Fruit fly (Drosophila melanogaster) whole organism, embryonic: ENCODE measurements around the gene Pcd.

Source experiments
- Bgb ChIP-seq: fragments of 200-800 bp; sonication (Bioruptor generic); IDR thresholded peaks from 2 replicates; pipeline ENCODE4 v1.3.6; 2022; ENCODE audit warnings: missing biosample characterization, missing genetic modification characterization; ENCODE audit not compliant: partially characterized antibody
- CG10209 ChIP-seq: fragments of 200-800 bp; sonication (Bioruptor generic); optimal IDR thresholded peaks from 3 replicates; lab custom pipeline; 2017; ENCODE audit warnings: missing biosample characterization, mild to moderate bottlenecking, missing genetic modification characterization, missing genetic modification reagents
- CG10267 ChIP-seq: fragments of 200-800 bp; sonication (Bioruptor generic); optimal IDR thresholded peaks from 2 replicates; lab custom pipeline; 2018; ENCODE audit warnings: missing biosample characterization, mild to moderate bottlenecking, missing genetic modification characterization, moderate library complexity
- CG10366 ChIP-seq: fragments of 200-800 bp; sonication (Bioruptor generic); IDR thresholded peaks from 2 replicates; pipeline ENCODE4 v1.3.6; 2022; ENCODE audit warnings: missing biosample characterization, missing genetic modification characterization
- CG10565 ChIP-seq: fragments of 200-800 bp; sonication (Bioruptor generic); optimal IDR thresholded peaks from 3 replicates; lab custom pipeline; 2016; ENCODE audit warnings: missing biosample characterization, mild to moderate bottlenecking, missing genetic modification characterization
- CG12155 ChIP-seq: fragments of 200-800 bp; sonication (Bioruptor generic); optimal IDR thresholded peaks from 3 replicates; lab custom pipeline; 2016; ENCODE audit warnings: missing biosample characterization, missing genetic modification characterization
- CG12391 ChIP-seq: fragments of 200-800 bp; sonication (Bioruptor generic); optimal IDR thresholded peaks from 3 replicates; lab custom pipeline; 2018; ENCODE audit warnings: missing biosample characterization, mild to moderate bottlenecking, missing genetic modification characterization, moderate library complexity
- CG13775 ChIP-seq: fragments of 200-800 bp; sonication (Bioruptor generic); optimal IDR thresholded peaks from 3 replicates; lab custom pipeline; 2017; ENCODE audit warnings: missing biosample characterization, mild to moderate bottlenecking, missing genetic modification characterization
- CG15601 ChIP-seq: fragments of 200-800 bp; sonication (Bioruptor generic); optimal IDR thresholded peaks from 3 replicates; lab custom pipeline; 2019; ENCODE audit warnings: missing biosample characterization, mild to moderate bottlenecking, missing genetic modification characterization, moderate library complexity
- CG17359 ChIP-seq: fragments of 200-800 bp; sonication (Bioruptor generic); optimal IDR thresholded peaks from 3 replicates; lab custom pipeline; 2018; ENCODE audit warnings: missing biosample characterization, mild to moderate bottlenecking, missing genetic modification characterization, moderate library complexity
- CG17568 ChIP-seq: fragments of 200-800 bp; sonication (Bioruptor generic); optimal IDR thresholded peaks from 2 replicates; lab custom pipeline; 2018; ENCODE audit warnings: missing biosample characterization, mild to moderate bottlenecking, missing genetic modification characterization, moderate library complexity
- CG4617 ChIP-seq: fragments of 200-800 bp; sonication (Bioruptor generic); optimal IDR thresholded peaks from 3 replicates; lab custom pipeline; 2016; ENCODE audit warnings: missing biosample characterization, missing genetic modification characterization, borderline replicate concordance
- CG7928 ChIP-seq: fragments of 200-800 bp; sonication (Bioruptor generic); optimal IDR thresholded peaks from 2 replicates; lab custom pipeline; 2017; ENCODE audit warnings: missing biosample characterization, mild to moderate bottlenecking, missing genetic modification characterization
- CG7987 ChIP-seq: fragments of 200-800 bp; sonication (Bioruptor generic); optimal IDR thresholded peaks from 2 replicates; lab custom pipeline; 2018; ENCODE audit warnings: missing biosample characterization, mild to moderate bottlenecking, missing genetic modification characterization, moderate library complexity
- CG8089 ChIP-seq: fragments of 200-800 bp; sonication (Bioruptor generic); optimal IDR thresholded peaks from 3 replicates; lab custom pipeline; 2016; ENCODE audit warnings: missing biosample characterization, missing genetic modification characterization
- CG8924 ChIP-seq: fragments of 200-800 bp; optimal IDR thresholded peaks from 3 replicates; lab custom pipeline; 2019; ENCODE audit warnings: missing biosample characterization, mild to moderate bottlenecking, missing genetic modification characterization, moderate library complexity
- CG9727 ChIP-seq: fragments of 200-800 bp; sonication (Bioruptor generic); optimal IDR thresholded peaks from 3 replicates; lab custom pipeline; 2017; ENCODE audit warnings: missing biosample characterization, mild to moderate bottlenecking, missing genetic modification characterization
- Dll ChIP-seq: fragments of 200-800 bp; sonication (Bioruptor generic); IDR thresholded peaks from 4 replicates; pipeline ENCODE4 v1.3.6; 2022; ENCODE audit warnings: missing biosample characterization, missing genetic modification characterization; ENCODE audit not compliant: partially characterized antibody
- E2f1 ChIP-seq: fragments of 200-800 bp; sonication (Bioruptor generic); IDR thresholded peaks from 2 replicates; pipeline ENCODE4 v1.3.6; 2022; ENCODE audit warnings: missing biosample characterization, missing genetic modification characterization
- HLH54F ChIP-seq: fragments of 200-800 bp; sonication (Bioruptor generic); optimal IDR thresholded peaks from 3 replicates; lab custom pipeline; 2016; ENCODE audit warnings: missing biosample characterization, missing genetic modification characterization
- HLHmδ ChIP-seq: fragments of 200-800 bp; sonication (Bioruptor generic); optimal IDR thresholded peaks from 2 replicates; lab custom pipeline; 2018; ENCODE audit warnings: missing biosample characterization, mild to moderate bottlenecking, missing genetic modification characterization, moderate library complexity
- Opbp ChIP-seq: fragments of 200-800 bp; sonication (Bioruptor generic); IDR thresholded peaks from 3 replicates; pipeline ENCODE4 v1.3.6; 2022; ENCODE audit warnings: missing biosample characterization, missing genetic modification characterization; ENCODE audit not compliant: partially characterized antibody
- PHDP ChIP-seq: fragments of 200-800 bp; sonication (Bioruptor generic); optimal IDR thresholded peaks from 3 replicates; lab custom pipeline; 2018; ENCODE audit warnings: missing biosample characterization, mild to moderate bottlenecking, missing genetic modification characterization, moderate library complexity
- Poxn ChIP-seq: fragments of 200-800 bp; sonication (Bioruptor generic); IDR thresholded peaks from 2 replicates; pipeline ENCODE4 v1.3.6; 2022; ENCODE audit warnings: missing biosample characterization, missing genetic modification characterization
- Ssrp ChIP-seq: fragments of 200-800 bp; sonication (Bioruptor generic); optimal IDR thresholded peaks from 2 replicates; lab custom pipeline; 2018; ENCODE audit warnings: missing biosample characterization, mild to moderate bottlenecking, missing genetic modification characterization, moderate library complexity
- YL-1 ChIP-seq: fragments of 200-800 bp; sonication (Bioruptor generic); optimal IDR thresholded peaks from 3 replicates; lab custom pipeline; 2017; ENCODE audit warnings: missing biosample characterization, mild to moderate bottlenecking, missing genetic modification characterization
- ase ChIP-seq: fragments of 200-800 bp; sonication (Bioruptor generic); IDR thresholded peaks from 3 replicates; pipeline ENCODE4 v1.3.6; 2022; ENCODE audit warnings: missing biosample characterization, missing genetic modification characterization
- bab2 ChIP-seq: fragments of 200-800 bp; sonication (Bioruptor generic); optimal IDR thresholded peaks from 2 replicates; lab custom pipeline; 2016; ENCODE audit warnings: missing biosample characterization, missing genetic modification characterization
- corto ChIP-seq: fragments of 200-800 bp; sonication (Bioruptor generic); optimal IDR thresholded peaks from 2 replicates; lab custom pipeline; 2016; ENCODE audit warnings: missing biosample characterization, mild to moderate bottlenecking, missing genetic modification characterization, moderate library complexity
- gfzf ChIP-seq: fragments of 200-800 bp; sonication (Bioruptor generic); optimal IDR thresholded peaks from 2 replicates; lab custom pipeline; 2016; ENCODE audit warnings: missing biosample characterization, mild to moderate bottlenecking, missing genetic modification characterization, moderate library complexity
- inv ChIP-seq: fragments of 200-800 bp; sonication (Bioruptor generic); IDR thresholded peaks from 2 replicates; pipeline ENCODE4 v1.3.6; 2022; ENCODE audit warnings: missing biosample characterization, missing genetic modification characterization; ENCODE audit not compliant: partially characterized antibody
- klu ChIP-seq: fragments of 200-800 bp; sonication (Bioruptor generic); IDR thresholded peaks from 2 replicates; pipeline ENCODE4 v1.3.6; 2022; ENCODE audit warnings: missing biosample characterization, missing genetic modification characterization
- lilli ChIP-seq: fragments of 200-800 bp; sonication (Bioruptor generic); optimal IDR thresholded peaks from 3 replicates; lab custom pipeline; 2016; ENCODE audit warnings: missing biosample characterization, missing genetic modification characterization
- nau ChIP-seq: fragments of 200-800 bp; sonication (Bioruptor generic); optimal IDR thresholded peaks from 3 replicates; lab custom pipeline; 2017; ENCODE audit warnings: missing biosample characterization, mild to moderate bottlenecking, missing genetic modification characterization, missing genetic modification reagents
- nerfin-1 ChIP-seq: fragments of 200-800 bp; sonication (Bioruptor generic); optimal IDR thresholded peaks from 3 replicates; lab custom pipeline; 2019; ENCODE audit warnings: missing biosample characterization, mild to moderate bottlenecking, missing genetic modification characterization, moderate library complexity
- nmo ChIP-seq: fragments of 200-800 bp; sonication (Bioruptor generic); optimal IDR thresholded peaks from 2 replicates; lab custom pipeline; 2018; ENCODE audit warnings: missing biosample characterization, mild to moderate bottlenecking, missing genetic modification characterization, moderate library complexity
- odd ChIP-seq: fragments of 200-800 bp; sonication (Bioruptor generic); optimal IDR thresholded peaks from 2 replicates; lab custom pipeline; 2017; ENCODE audit warnings: missing biosample characterization, mild to moderate bottlenecking, missing genetic modification characterization
- phol ChIP-seq: fragments of 200-800 bp; sonication (Bioruptor generic); optimal IDR thresholded peaks from 3 replicates; lab custom pipeline; 2018; ENCODE audit warnings: missing biosample characterization, mild to moderate bottlenecking, missing genetic modification characterization, moderate library complexity
- ranshi ChIP-seq: fragments of 200-800 bp; sonication (Bioruptor generic); IDR thresholded peaks from 2 replicates; pipeline ENCODE4 v1.3.6; 2022; ENCODE audit warnings: missing biosample characterization, missing genetic modification characterization
- run ChIP-seq: fragments of 200-800 bp; sonication (Bioruptor generic); optimal IDR thresholded peaks from 3 replicates; lab custom pipeline; 2018; ENCODE audit warnings: missing biosample characterization, mild to moderate bottlenecking, missing genetic modification characterization
- sd ChIP-seq: fragments of 200-800 bp; sonication (Bioruptor generic); optimal IDR thresholded peaks from 3 replicates; lab custom pipeline; 2018; ENCODE audit warnings: missing biosample characterization, mild to moderate bottlenecking, missing genetic modification characterization, moderate library complexity
- seq ChIP-seq: fragments of 200-800 bp; sonication (Bioruptor generic); IDR thresholded peaks from 2 replicates; pipeline ENCODE4 v1.3.6; 2022; ENCODE audit warnings: missing biosample characterization, missing genetic modification characterization
- sisA ChIP-seq: fragments of 200-800 bp; sonication (Bioruptor generic); IDR thresholded peaks from 2 replicates; pipeline ENCODE4 v1.3.6; 2022; ENCODE audit warnings: missing biosample characterization, missing genetic modification characterization
- sna ChIP-seq: fragments of 200-800 bp; sonication (Bioruptor generic); IDR thresholded peaks from 2 replicates; pipeline ENCODE4 v1.3.6; 2022; ENCODE audit warnings: missing biosample characterization, missing genetic modification characterization; ENCODE audit not compliant: partially characterized antibody
- sqz ChIP-seq: fragments of 200-800 bp; sonication (Bioruptor generic); optimal IDR thresholded peaks from 3 replicates; lab custom pipeline; 2018; ENCODE audit warnings: missing biosample characterization, mild to moderate bottlenecking, missing genetic modification characterization
- sug ChIP-seq: fragments of 200-800 bp; optimal IDR thresholded peaks from 2 replicates; lab custom pipeline; 2019; ENCODE audit warnings: missing biosample characterization, mild to moderate bottlenecking, missing genetic modification characterization, moderate library complexity
- tgo ChIP-seq: fragments of 200-800 bp; sonication (Bioruptor generic); IDR thresholded peaks from 3 replicates; pipeline ENCODE4 v1.3.6; 2022; ENCODE audit warnings: missing biosample characterization, missing genetic modification characterization
- tin ChIP-seq: fragments of 200-800 bp; sonication (Bioruptor generic); optimal IDR thresholded peaks from 3 replicates; lab custom pipeline; 2016; ENCODE audit warnings: missing biosample characterization, missing genetic modification characterization
- trh ChIP-seq: fragments of 200-800 bp; sonication (Bioruptor generic); optimal IDR thresholded peaks from 2 replicates; lab custom pipeline; 2016; ENCODE audit warnings: missing biosample characterization, missing genetic modification characterization
- z ChIP-seq: fragments of 200-800 bp; sonication (Bioruptor generic); IDR thresholded peaks from 3 replicates; pipeline ENCODE4 v1.3.6; 2022; ENCODE audit warnings: missing biosample characterization, missing genetic modification characterization

Pcd gene

DNA sequence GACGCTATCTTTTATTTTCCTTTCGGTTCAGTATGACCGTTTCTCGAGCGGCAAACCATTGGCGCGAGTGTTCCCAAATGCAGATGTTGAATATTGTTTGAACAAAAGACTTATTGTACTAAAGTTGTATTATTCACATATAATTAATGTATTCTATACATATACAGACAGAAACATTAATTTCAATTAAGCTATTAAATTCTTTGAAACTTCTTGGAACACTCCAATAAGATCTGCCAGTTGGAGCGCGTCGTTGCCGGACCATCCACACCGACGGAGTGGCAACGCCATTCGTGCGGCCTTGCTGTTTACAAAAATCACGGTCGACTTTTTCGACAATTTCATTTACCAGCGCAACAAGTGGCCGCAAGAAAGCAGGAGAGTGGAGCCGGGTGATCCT lies 22.1 kb downstream of the Pcd start, which contains the start of the genes Wdr24 and IntS11 (continued):
- no peak for TF ChIP-seq inv
- peak; percentile 83 for TF ChIP-seq PHDP (tag; lab: Kevin White, UChicago)
- no peak for TF ChIP-seq CG10565 (GFP tag; lab: Kevin White, UChicago)
- TF ChIP-seq Dll = 0 out of 4 replicates have a peak, but pooled peaks have one; percentile 42
- peak; percentile 79 for TF ChIP-seq bab2 (GFP tag; lab: Kevin White, UChicago)
- TF ChIP-seq odd = no peak
- TF ChIP-seq trh = peak; percentile 18
- TF ChIP-seq klu (GFP tag; lab: Robert Waterston, UW) = peak; percentile 92
- TF ChIP-seq tgo (GFP tag; lab: Robert Waterston, UW) = peak; percentile 91
- no peak for TF ChIP-seq z
- TF ChIP-seq YL-1 (GFP tag; lab: Kevin White, UChicago) = peak; percentile 79
- peak; percentile 94 for TF ChIP-seq CG10366 (GFP tag; lab: Robert Waterston, UW)
- peak; percentile 74 for TF ChIP-seq Ssrp (tag; lab: Kevin White, UChicago)
- TF ChIP-seq CG15601 (tag; lab: Kevin White, UChicago) = peak; percentile 70
- TF ChIP-seq tin (GFP tag; lab: Kevin White, UChicago) = peak; percentile 58
- peak; percentile 61 for TF ChIP-seq gfzf (GFP tag; lab: Kevin White, UChicago)
- TF ChIP-seq CG17568 = no peak
- TF ChIP-seq CG7928 (GFP tag; lab: Kevin White, UChicago) = peak; percentile 25
- no peak for TF ChIP-seq nau (GFP tag; lab: Kevin White, UChicago)
- TF ChIP-seq HLH54F = peak; percentile 86
- TF ChIP-seq CG8089 (GFP tag; lab: Kevin White, UChicago) = no peak
- TF ChIP-seq sqz = no peak
- peak; percentile 86 for TF ChIP-seq ase (GFP tag; lab: Robert Waterston, UW)
- peak; percentile 84 for TF ChIP-seq CG12391
- peak; percentile 70 for TF ChIP-seq CG17359 (tag; lab: Kevin White, UChicago)
- TF ChIP-seq CG10267 (tag; lab: Kevin White, UChicago) = peak; percentile 68
- peak; percentile 69 for TF ChIP-seq seq
- TF ChIP-seq nerfin-1 = peak; percentile 41
- peak; percentile 87 for TF ChIP-seq Poxn (GFP tag; lab: Robert Waterston, UW)
- no peak for TF ChIP-seq sd (tag; lab: Kevin White, UChicago)
- TF ChIP-seq CG7987 (GFP tag; lab: Kevin White, UChicago) = peak; percentile 47
- peak; percentile 37; the same call in 1 of the 2 replicates for TF ChIP-seq Bgb
- peak; percentile 93 for TF ChIP-seq lilli (GFP tag; lab: Kevin White, UChicago)
- TF ChIP-seq nmo = peak; percentile 88
- TF ChIP-seq phol (tag; lab: Kevin White, UChicago) = peak; percentile 85
- TF ChIP-seq CG10209 (GFP tag; lab: Kevin White, UChicago) = peak; percentile 80
- peak; percentile 90 for TF ChIP-seq E2f1 (GFP tag; lab: Robert Waterston, UW)
- TF ChIP-seq corto (GFP tag; lab: Kevin White, UChicago) = no peak
- peak; percentile 93 for TF ChIP-seq sisA (GFP tag; lab: Robert Waterston, UW)
- TF ChIP-seq sug (tag; lab: Kevin White, UChicago) = peak; percentile 89
- peak; percentile 94 for TF ChIP-seq ranshi (GFP tag; lab: Robert Waterston, UW)
- TF ChIP-seq CG4617 (GFP tag; lab: Kevin White, UChicago) = peak; percentile 91
- no peak for TF ChIP-seq run (tag; lab: Kevin White, UChicago)
- peak; percentile 74 for TF ChIP-seq CG8924
- peak; percentile 24; the same call in 1 of the 2 replicates for TF ChIP-seq sna (GFP tag; lab: Robert Waterston, UW)
- TF ChIP-seq CG12155 (GFP tag; lab: Kevin White, UChicago) = peak; percentile 89
- TF ChIP-seq CG9727 = peak; percentile 56
- peak; percentile 35; the same call in 1 of the 3 replicates for TF ChIP-seq Opbp (GFP tag; lab: Robert Waterston, UW)
- peak; percentile 73 for TF ChIP-seq CG13775 (GFP tag; lab: Kevin White, UChicago)
- TF ChIP-seq HLHmδ = no peak
